Worm (Caenorhabditis elegans): ENCODE measurements around the gene dhhc-1.

- TF ChIP-seq sox-4 (tag; optimal IDR thresholded peaks at IDR 0.05), result no peak
- no peak for TF ChIP-seq hlh-13 (GFP tag; optimal IDR thresholded peaks at IDR 0.05)
- TF ChIP-seq fax-1 (tag; optimal IDR thresholded peaks at IDR 0.05), result no peak
Measured at ce11 chrX:15053223-15053933, 46.8 kb downstream of the dhhc-1 start, which contains the start of gene H03G16.1.
